Worm (Caenorhabditis elegans) whole organism, L4/young adult: Measurements from ENCODE around the gene B0454.26.

Experiments
- W03F9.2 ChIP-seq: fragments of 150-350 bp; optimal IDR thresholded peaks from 2 replicates; lab custom pipeline; 2014; ENCODE audit warnings: missing biosample characterization, missing genetic modification characterization
- dao-5 ChIP-seq: sonication (generic microtip); optimal IDR thresholded peaks from 2 replicates; lab custom pipeline; 2016; ENCODE audit warnings: missing genotype, missing genetic modification characterization, moderate library complexity, missing compliant biosample characterization
- him-1 ChIP-seq: sonication (generic microtip); optimal IDR thresholded peaks from 2 replicates; lab custom pipeline; 2016; ENCODE audit warnings: missing genotype, missing genetic modification reagents, missing genetic modification characterization, missing compliant biosample characterization

DNA sequence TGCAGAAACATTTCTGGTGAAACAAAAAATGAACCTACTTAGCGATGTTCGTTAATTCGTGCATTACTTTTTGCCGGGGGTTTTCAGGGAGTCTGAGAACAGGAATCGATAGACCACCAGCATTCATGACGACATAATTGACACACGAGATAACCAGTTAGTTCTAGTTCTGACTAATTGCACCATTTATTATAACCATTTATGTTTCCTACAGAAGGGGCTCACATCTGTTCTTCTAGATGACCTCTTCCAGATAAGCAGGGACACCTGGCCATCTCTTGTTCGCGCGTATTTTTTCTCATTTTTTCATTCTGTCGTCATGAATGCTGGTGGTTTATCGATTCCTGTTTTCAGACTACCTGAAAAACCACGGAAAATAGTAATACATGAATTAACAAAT lies 30.0 kb downstream of the B0454.26 start, which contains the start of gene sdz-5:
- no peak for TF ChIP-seq W03F9.2 (tag; lab: Kevin White, UChicago)
- TF ChIP-seq him-1 (tag; lab: Kevin White, UChicago), result no peak
- TF ChIP-seq dao-5 (tag; lab: Kevin White, UChicago), result no peak
